Worm (Caenorhabditis elegans) whole organism, L1 larva: Measurements from ENCODE around the gene sahd-1.
"Not testable (repeated sequence)": the region's sequence is repeated elsewhere in the genome, so short reads cannot be mapped to it uniquely, and the experiment has no call there.

Source experiments
- aha-1 ChIP-seq: fragments of 150-350 bp; optimal IDR thresholded peaks from 2 replicates; lab custom pipeline; 2014; ENCODE audit warnings: missing biosample characterization, missing genetic modification characterization
- hlh-4 ChIP-seq: sonication (generic microtip); optimal IDR thresholded peaks from 2 replicates; lab custom pipeline; 2016; ENCODE audit warnings: mild to moderate bottlenecking, missing genetic modification characterization, missing compliant biosample characterization
- nhr-11 ChIP-seq: fragments of 150-350 bp; optimal IDR thresholded peaks from 2 replicates; lab custom pipeline; 2014; ENCODE audit warnings: missing biosample characterization, missing genetic modification characterization
- snpc-4 ChIP-seq: fragments of 150-350 bp; optimal IDR thresholded peaks from 2 replicates; lab custom pipeline; 2014; ENCODE audit warnings: missing biosample characterization, missing genetic modification characterization

DNA sequence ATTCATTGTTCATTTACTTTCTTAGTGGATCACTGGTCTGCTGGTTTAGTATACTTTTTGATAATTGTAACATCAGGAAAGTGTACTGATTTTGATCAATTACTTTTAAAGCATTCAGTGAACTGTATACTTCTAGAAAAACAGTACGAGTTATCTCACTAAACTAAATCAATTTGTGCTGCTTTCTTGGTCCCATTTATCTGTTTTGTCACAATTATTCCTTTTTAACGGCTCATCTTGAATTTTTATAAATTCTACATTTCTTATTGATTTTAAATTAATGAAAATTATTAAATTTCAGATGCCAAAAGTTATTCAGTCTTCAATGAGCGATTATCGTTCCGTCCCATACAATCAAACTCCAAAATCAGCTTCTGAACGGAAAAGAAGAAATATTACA is 20.2 kb upstream of the sahd-1 start, which contains the start of gene hlh-25:
- TF ChIP-seq hlh-4 (tag; lab: Kevin White, UChicago); nhr-11; aha-1 (tag; lab: Kevin White, UChicago); snpc-4 (tag; lab: Kevin White, UChicago): not testable (repeated sequence)
